Fruit fly (Drosophila melanogaster): ENCODE data around the gene alpha-Est4.

Gene alpha-Est4

DNA sequence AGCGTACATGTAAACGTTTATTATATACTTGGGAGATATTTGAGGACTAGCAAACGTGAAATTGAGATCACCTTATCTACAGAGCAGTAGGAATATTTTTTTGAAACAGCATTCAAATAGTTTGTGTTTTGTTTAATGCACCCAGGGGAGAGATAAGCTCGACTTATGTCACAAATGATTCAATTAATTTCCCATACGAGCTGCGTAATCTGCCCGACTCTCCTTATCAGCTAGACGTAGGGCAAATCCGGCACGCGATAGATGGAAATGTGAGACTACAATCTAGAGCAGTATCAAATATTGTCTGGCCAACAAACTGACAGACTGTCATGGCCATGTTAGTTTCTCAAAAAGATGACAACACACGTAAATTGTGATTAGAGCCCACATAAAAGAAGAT is 38.9 kb downstream of the alpha-Est4 start:
- TF ChIP-seq HLH4C (GFP tag; IDR thresholded peaks at IDR 0.05; ENCODE audit: partially characterized antibody) (no peak), CG11093 (GFP tag; IDR thresholded peaks at IDR 0.05) (no peak), CG11504 (tag; optimal IDR thresholded peaks at IDR 0.05) (no peak), ato (GFP tag; IDR thresholded peaks at IDR 0.05; ENCODE audit: partially characterized antibody) (no peak), dati (GFP tag; IDR thresholded peaks at IDR 0.05) (no peak), nom (GFP tag; optimal IDR thresholded peaks at IDR 0.05) (no peak), Pdp1 (GFP tag; optimal IDR thresholded peaks at IDR 0.05) (peak in 1 of 2 experiments; percentile 95), CG34376 (GFP tag; optimal IDR thresholded peaks at IDR 0.05) (peak; percentile 73), cwo (GFP tag; optimal IDR thresholded peaks at IDR 0.05) (peak; percentile 70), mirr (GFP tag; optimal IDR thresholded peaks at IDR 0.05) (peak; percentile 87), grn (GFP tag; optimal IDR thresholded peaks at IDR 0.05) (peak; percentile 48), luna (GFP tag; optimal IDR thresholded peaks at IDR 0.05) (no peak), chinmo (GFP tag; IDR thresholded peaks at IDR 0.05; ENCODE audit: partially characterized antibody) (0 out of 4 replicates have a peak, but pooled peaks have one; percentile 18), bcd (GFP tag; optimal IDR thresholded peaks at IDR 0.05) (no peak), CkIIα-i1 (GFP tag; IDR thresholded peaks at IDR 0.05) (no peak), sug (tag; optimal IDR thresholded peaks at IDR 0.05) (peak; percentile 67), CG8089 (GFP tag; optimal IDR thresholded peaks at IDR 0.05) (no peak), corto (GFP tag; optimal IDR thresholded peaks at IDR 0.05) (no peak), Med (GFP tag) (peak; percentile 32), HLH54F (GFP tag; optimal IDR thresholded peaks at IDR 0.05) (no peak), otp (GFP tag; IDR thresholded peaks at IDR 0.05) (no peak), CG12236 (GFP tag; optimal IDR thresholded peaks at IDR 0.05) (no peak), exex (tag; optimal IDR thresholded peaks at IDR 0.05) (peak; percentile 71)

DNA sequence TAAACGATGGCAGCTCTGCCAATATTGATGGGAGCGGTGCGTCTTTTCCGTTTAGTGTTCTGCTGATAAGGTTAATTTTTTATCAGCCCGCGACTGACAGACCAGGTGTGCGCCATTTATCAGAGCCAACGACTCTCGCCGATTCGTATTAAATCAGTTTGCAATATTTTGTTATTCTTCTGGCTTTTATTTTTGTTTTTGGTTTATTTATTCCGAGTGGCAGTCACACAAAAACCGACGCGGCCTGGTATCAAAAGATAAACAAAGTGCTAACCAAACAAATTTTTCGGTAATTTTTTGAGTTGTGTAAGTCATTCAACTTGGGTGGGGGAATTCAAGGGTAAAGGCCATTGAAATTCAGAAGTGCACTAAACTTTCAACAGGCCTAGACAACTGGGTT is 40.9 kb downstream of the alpha-Est4 start:
- TF ChIP-seq CrebB (tag; optimal IDR thresholded peaks at IDR 0.05), result no peak
- TF ChIP-seq slp2 (GFP tag; optimal IDR thresholded peaks at IDR 0.05), result no peak
- TF ChIP-seq Hr78 (GFP tag; optimal IDR thresholded peaks at IDR 0.05), result no peak
- no peak for TF ChIP-seq hth (optimal IDR thresholded peaks at IDR 0.05)
- TF ChIP-seq ftz-f1 (GFP tag; optimal IDR thresholded peaks at IDR 0.05), result no peak
- no peak for TF ChIP-seq gcm2 (GFP tag; optimal IDR thresholded peaks at IDR 0.05)
- TF ChIP-seq Nf-YC (tag; optimal IDR thresholded peaks at IDR 0.05), result no peak
- no peak for TF ChIP-seq CG9797 (GFP tag; optimal IDR thresholded peaks at IDR 0.05)
- no peak for TF ChIP-seq CoRest (tag; optimal IDR thresholded peaks at IDR 0.05)
- no peak for TF ChIP-seq stwl (tag; optimal IDR thresholded peaks at IDR 0.05)
- 0 out of 4 replicates have a peak, but pooled peaks have one; percentile 63 for TF ChIP-seq chinmo (GFP tag; IDR thresholded peaks at IDR 0.05; ENCODE audit: partially characterized antibody)
- TF ChIP-seq Bdp1 (GFP tag; optimal IDR thresholded peaks at IDR 0.05), result no peak
- no peak for TF ChIP-seq CG6791 (GFP tag; IDR thresholded peaks at IDR 0.05; ENCODE audit: partially characterized antibody)
- TF ChIP-seq CG4424 (GFP tag; optimal IDR thresholded peaks at IDR 0.05), result no peak
- TF ChIP-seq NFAT (GFP tag; IDR thresholded peaks at IDR 0.05), result no peak
- no peak for TF ChIP-seq Ptx1 (GFP tag; IDR thresholded peaks at IDR 0.05)
- TF ChIP-seq sug (tag; optimal IDR thresholded peaks at IDR 0.05), result peak; percentile 65
- no peak for TF ChIP-seq CG3726 (GFP tag; IDR thresholded peaks at IDR 0.05)
- TF ChIP-seq exex (tag; optimal IDR thresholded peaks at IDR 0.05), result peak; percentile 77
- TF ChIP-seq CG4820 (GFP tag; optimal IDR thresholded peaks at IDR 0.05), result no peak
- no peak for TF ChIP-seq CG11456 (GFP tag; IDR thresholded peaks at IDR 0.05)
- peak in 1 of 2 experiments; percentile 79 for TF ChIP-seq Pdp1 (GFP tag; optimal IDR thresholded peaks at IDR 0.05)
- TF ChIP-seq sd (tag; optimal IDR thresholded peaks at IDR 0.05), result peak; percentile 52
- peak; percentile 67 for TF ChIP-seq CG34376 (GFP tag; optimal IDR thresholded peaks at IDR 0.05)
- TF ChIP-seq corto (GFP tag; optimal IDR thresholded peaks at IDR 0.05), result peak; percentile 26
- no peak for TF ChIP-seq CG12104 (GFP tag; optimal IDR thresholded peaks at IDR 0.05)
- no peak for TF ChIP-seq CG10321 (GFP tag; IDR thresholded peaks at IDR 0.05)
- no peak for TF ChIP-seq bigmax (GFP tag; optimal IDR thresholded peaks at IDR 0.05)
- TF ChIP-seq CG31224 (GFP tag; IDR thresholded peaks at IDR 0.05), result no peak
- TF ChIP-seq wdn (GFP tag; IDR thresholded peaks at IDR 0.05), result no peak
- no peak for TF ChIP-seq CG18764 (GFP tag; optimal IDR thresholded peaks at IDR 0.05)
- no peak for TF ChIP-seq CG12769 (tag; optimal IDR thresholded peaks at IDR 0.05)
- TF ChIP-seq CG12744 (GFP tag; optimal IDR thresholded peaks at IDR 0.05), result no peak

Data from whole organism, embryonic.